Worm (Caenorhabditis elegans) whole organism, L2 larva: Measurements from ENCODE around the gene Y43F8C.3.

Experiments used
- R02D3.7 ChIP-seq: fragments of 150-350 bp; optimal IDR thresholded peaks from 2 replicates; lab custom pipeline; 2014; ENCODE audit warnings: missing biosample characterization, missing genetic modification characterization
- Y55F3AM.14 ChIP-seq: fragments of 200-800 bp; sonication (Bioruptor generic); optimal IDR thresholded peaks from 2 replicates; lab custom pipeline; 2018; ENCODE audit warnings: mild to moderate bottlenecking, missing genetic modification characterization, missing compliant biosample characterization
- ZK546.5 ChIP-seq: sonication (generic microtip); optimal IDR thresholded peaks from 2 replicates; lab custom pipeline; 2017; ENCODE audit warnings: missing biosample characterization, missing genetic modification characterization
- alr-1 ChIP-seq: fragments of 150-350 bp; optimal IDR thresholded peaks from 2 replicates; lab custom pipeline; 2014; ENCODE audit warnings: missing biosample characterization, missing genetic modification characterization
- aly-2 ChIP-seq: fragments of 150-350 bp; optimal IDR thresholded peaks from 2 replicates; lab custom pipeline; 2014; ENCODE audit warnings: missing biosample characterization, missing genetic modification characterization
- ama-1 ChIP-seq: fragments of 150-350 bp; optimal IDR thresholded peaks from 2 replicates; lab custom pipeline; 2018; ENCODE audit warnings: inconsistent platforms
- ceh-82 ChIP-seq: fragments of 150-350 bp; optimal IDR thresholded peaks from 2 replicates; lab custom pipeline; 2014; ENCODE audit warnings: missing biosample characterization, missing genetic modification characterization
- dmd-4 ChIP-seq: sonication (generic microtip); optimal IDR thresholded peaks from 2 replicates; lab custom pipeline; 2017; ENCODE audit warnings: missing biosample characterization, missing genetic modification characterization
- elt-1 ChIP-seq: fragments of 150-350 bp; optimal IDR thresholded peaks from 2 replicates; lab custom pipeline; 2014; ENCODE audit warnings: missing biosample characterization, missing genetic modification characterization
- elt-3 ChIP-seq: sonication (generic microtip); optimal IDR thresholded peaks from 2 replicates; lab custom pipeline; 2017; ENCODE audit warnings: missing biosample characterization, missing genetic modification characterization
- lin-11 ChIP-seq: fragments of 150-350 bp; sonication (generic microtip); optimal IDR thresholded peaks from 2 replicates; lab custom pipeline; 2014; ENCODE audit warnings: missing biosample characterization, missing genetic modification characterization, inconsistent platforms, mixed read lengths
- lin-13 ChIP-seq: fragments of 150-350 bp; optimal IDR thresholded peaks from 2 replicates; lab custom pipeline; 2014; ENCODE audit warnings: missing biosample characterization, missing genetic modification reagents, missing genetic modification characterization
- lin-39 ChIP-seq: fragments of 150-350 bp; optimal IDR thresholded peaks from 2 replicates; lab custom pipeline; 2014; ENCODE audit warnings: missing biosample characterization, missing genetic modification reagents, missing genetic modification characterization
- nhr-11 ChIP-seq: fragments of 150-350 bp; optimal IDR thresholded peaks from 2 replicates; lab custom pipeline; 2014; ENCODE audit warnings: missing biosample characterization, missing genetic modification characterization
- nhr-12 ChIP-seq: fragments of 150-350 bp; optimal IDR thresholded peaks from 2 replicates; lab custom pipeline; 2014; ENCODE audit warnings: missing biosample characterization, missing genetic modification characterization
- nhr-129 ChIP-seq: fragments of 150-350 bp; optimal IDR thresholded peaks from 2 replicates; lab custom pipeline; 2014; ENCODE audit warnings: missing biosample characterization, missing genetic modification characterization
- nhr-6 ChIP-seq: fragments of 150-350 bp; optimal IDR thresholded peaks from 2 replicates; lab custom pipeline; 2014; ENCODE audit warnings: missing biosample characterization, missing genetic modification characterization
- nhr-77 ChIP-seq: fragments of 150-350 bp; optimal IDR thresholded peaks from 2 replicates; lab custom pipeline; 2014; ENCODE audit warnings: missing biosample characterization, missing genetic modification characterization
- sem-4 ChIP-seq: fragments of 150-350 bp; optimal IDR thresholded peaks from 2 replicates; lab custom pipeline; 2014; ENCODE audit warnings: missing biosample characterization, missing genetic modification reagents, missing genetic modification characterization
- skn-1 ChIP-seq: sonication (generic microtip); optimal IDR thresholded peaks from 2 replicates; lab custom pipeline; 2017; ENCODE audit warnings: missing biosample characterization, missing genetic modification characterization
- sma-9 ChIP-seq, 2 experiments: fragments of 150-350 bp in 1 of 2; sonication (generic microtip) in 1 of 2; optimal IDR thresholded peaks; 2 replicates each; lab custom pipeline; 2014 to 2016; ENCODE audit warnings: missing genetic modification characterization in 2 of 2, mild to moderate bottlenecking in 1 of 2, missing biosample characterization in 1 of 2, missing compliant biosample characterization in 1 of 2, missing genetic modification reagents in 1 of 2, moderate library complexity in 1 of 2
- snpc-4 ChIP-seq: fragments of 150-350 bp; optimal IDR thresholded peaks from 2 replicates; lab custom pipeline; 2014; ENCODE audit warnings: missing biosample characterization, missing genetic modification characterization
- unc-39 ChIP-seq: fragments of 150-350 bp; optimal IDR thresholded peaks from 2 replicates; lab custom pipeline; 2014; ENCODE audit warnings: missing biosample characterization, missing genetic modification characterization
- unc-55 ChIP-seq: fragments of 150-350 bp; sonication (generic microtip); optimal IDR thresholded peaks from 3 replicates; lab custom pipeline; 2014; ENCODE audit warnings: missing biosample characterization, missing genetic modification reagents, missing genetic modification characterization
- zag-1 ChIP-seq: fragments of 150-350 bp; optimal IDR thresholded peaks from 2 replicates; lab custom pipeline; 2014; ENCODE audit warnings: missing biosample characterization, missing genetic modification characterization
- ztf-1 ChIP-seq: fragments of 200-800 bp; sonication (Bioruptor generic); conservative IDR thresholded peaks from 2 replicates; pipeline ENCODE4 v1.3.6; 2022; ENCODE audit warnings: missing genetic modification characterization, missing compliant biosample characterization
- ztf-4 ChIP-seq: fragments of 150-350 bp; optimal IDR thresholded peaks from 2 replicates; lab custom pipeline; 2014; ENCODE audit warnings: missing biosample characterization, missing genetic modification characterization

Gene Y43F8C.3

DNA sequence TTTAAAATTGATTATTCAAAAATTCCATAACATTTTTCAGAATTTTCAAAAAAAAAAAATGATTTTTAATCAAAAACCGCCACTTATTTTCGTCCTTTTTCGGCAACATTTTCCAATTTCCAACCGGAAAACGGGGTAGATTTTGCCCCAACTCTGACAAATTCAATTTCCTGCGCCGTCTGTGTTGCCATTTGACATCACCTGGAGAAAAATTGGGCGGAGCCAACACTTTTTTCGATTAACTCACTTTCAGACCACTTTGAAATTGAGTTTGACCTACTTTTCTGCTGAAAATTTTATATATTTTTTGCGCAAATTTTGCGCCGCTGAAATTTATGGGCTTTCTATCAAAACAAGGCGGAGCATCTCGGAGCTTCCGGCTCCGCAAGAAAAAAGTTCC is 40.2 kb downstream of the Y43F8C.3 start:
- TF ChIP-seq nhr-129 (tag; lab: Kevin White, UChicago) (no peak), R02D3.7 (tag; lab: Kevin White, UChicago) (no peak), nhr-77 (tag; lab: Kevin White, UChicago) (no peak), alr-1 (tag; lab: Kevin White, UChicago) (no peak), unc-39 (tag; lab: Kevin White, UChicago) (no peak), snpc-4 (tag; lab: Kevin White, UChicago) (no peak), nhr-6 (tag; lab: Kevin White, UChicago) (no peak), lin-39 (tag; lab: Kevin White, UChicago) (no peak), ZK546.5 (tag; lab: Kevin White, UChicago) (no peak), nhr-11 (tag; lab: Kevin White, UChicago) (no peak), elt-1 (tag; lab: Kevin White, UChicago) (no peak), aly-2 (tag; lab: Kevin White, UChicago) (no peak), skn-1 (no peak)
- TF ChIP-seq, all 48 proteins: peak for 0

DNA sequence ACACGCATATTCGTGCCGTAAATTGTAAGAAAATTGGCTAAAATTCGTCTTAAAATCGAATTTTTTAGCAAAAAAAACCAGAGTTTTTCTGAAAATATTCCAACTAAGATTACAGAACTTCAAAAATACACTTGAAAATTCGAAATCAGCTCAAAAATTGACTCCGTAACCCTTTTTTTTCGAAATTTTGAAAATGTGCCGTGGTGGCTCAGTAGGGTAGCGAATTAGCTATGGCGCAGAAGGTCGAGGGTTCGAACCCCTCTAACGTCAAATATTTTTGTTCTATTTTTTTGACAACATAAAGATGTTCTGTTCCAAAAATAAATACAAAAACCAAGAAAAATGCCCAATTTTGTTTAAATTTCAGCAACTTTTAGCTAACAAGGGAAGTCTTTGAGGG is 42.9 kb downstream of the Y43F8C.3 start:
- TF ChIP-seq sma-9 (GFP tag; optimal IDR thresholded peaks at IDR 0.05; lab: Kevin White, UChicago) (no peak), sma-9 (tag; optimal IDR thresholded peaks at IDR 0.05; lab: Kevin White, UChicago) (no peak), Y55F3AM.14 (GFP tag; lab: Kevin White, UChicago) (no peak), ztf-1 (GFP tag; lab: Robert Waterston, UW) (no peak), lin-13 (no peak), nhr-77 (tag; lab: Kevin White, UChicago) (no peak), dmd-4 (tag; lab: Kevin White, UChicago) (no peak), elt-1 (tag; lab: Kevin White, UChicago) (no peak), unc-55 (no peak), zag-1 (tag; lab: Kevin White, UChicago) (no peak), elt-3 (tag; lab: Kevin White, UChicago) (no peak), ceh-82 (tag; lab: Kevin White, UChicago) (no peak), ZK546.5 (tag; lab: Kevin White, UChicago) (no peak), lin-11 (tag; lab: Kevin White, UChicago) (no peak), aly-2 (tag; lab: Kevin White, UChicago) (no peak)

DNA sequence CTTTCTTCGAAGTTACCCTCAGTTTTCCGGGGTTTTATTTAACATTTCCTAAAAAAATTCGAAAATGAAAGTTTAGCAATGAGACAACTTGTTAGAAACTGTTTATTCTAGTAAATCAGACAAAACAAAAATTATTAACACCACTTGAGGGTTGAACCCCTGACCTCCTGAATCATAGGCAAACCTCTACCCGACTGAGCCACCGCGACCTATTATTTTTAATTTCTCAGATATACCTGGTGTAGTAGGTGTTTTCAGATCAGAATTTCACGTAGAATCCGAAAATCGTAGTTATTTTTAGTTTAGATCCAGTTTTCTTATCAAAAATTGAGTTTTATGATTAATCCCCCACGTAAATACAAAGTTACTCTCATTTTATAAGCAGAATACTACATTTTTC is 52.3 kb downstream of the Y43F8C.3 start:
- no peak for TF ChIP-seq sem-4
- TF ChIP-seq nhr-12 (tag; lab: Kevin White, UChicago) = no peak
- TF ChIP-seq ztf-1 (GFP tag; lab: Robert Waterston, UW) = no peak
- no peak for TF ChIP-seq ceh-82 (tag; lab: Kevin White, UChicago)
- TF ChIP-seq elt-3 (tag; lab: Kevin White, UChicago) = no peak
- no peak for TF ChIP-seq unc-39 (tag; lab: Kevin White, UChicago)
- no peak for TF ChIP-seq nhr-129 (tag; lab: Kevin White, UChicago)
- TF ChIP-seq ama-1 (lab: Kevin White, UChicago) = no peak
- TF ChIP-seq ztf-4 = no peak
- TF ChIP-seq nhr-11 (tag; lab: Kevin White, UChicago) = no peak

DNA sequence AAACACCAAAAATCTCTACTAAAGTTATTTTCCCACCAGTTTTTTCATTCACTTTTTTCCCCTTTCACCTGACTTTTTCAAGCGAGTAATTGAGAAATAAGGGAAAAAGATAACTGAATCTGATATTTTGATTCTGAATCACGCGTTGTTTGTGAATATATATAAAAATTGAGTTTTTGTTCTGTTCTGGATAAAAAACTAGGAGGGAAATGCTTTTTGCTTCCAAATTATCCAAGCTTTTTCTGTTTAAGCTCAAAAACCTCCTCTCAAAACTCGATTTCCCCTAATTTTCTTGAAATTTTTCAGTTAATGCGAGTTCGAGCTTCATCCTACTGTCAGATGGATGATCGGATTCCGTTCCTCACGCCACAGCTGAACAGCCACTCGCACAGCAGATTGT is 57.3 kb downstream of the Y43F8C.3 start, which contains the start of gene kcnl-1:
Gene kcnl-1, plus strand, starts transcription at position 301 of the 400 bp plus-strand sequence.
- TF ChIP-seq alr-1 (tag; lab: Kevin White, UChicago) (no peak), lin-11 (tag; lab: Kevin White, UChicago) (no peak), nhr-129 (tag; lab: Kevin White, UChicago) (no peak)
